Worm (Caenorhabditis elegans): ENCODE results near the gene ctsa-3.2.
A peak's percentile ranks its signal among the peaks of the same experiment; 100 is the strongest.

ce11 chrII:9892409-9892808 lies 17.4 kb downstream of the ctsa-3.2 start, which contains the start of gene C08H9.16:
- TF ChIP-seq unc-39 (tag; optimal IDR thresholded peaks at IDR 0.05): no peak
- no peak for TF ChIP-seq pha-4 (GFP tag; IDR thresholded peaks at IDR 0.05)
- TF ChIP-seq pha-4 (tag; optimal IDR thresholded peaks at IDR 0.05): peak; percentile 59
- TF ChIP-seq mxl-3 (GFP tag; optimal IDR thresholded peaks at IDR 0.05): no peak
- TF ChIP-seq F49E8.2 (tag; optimal IDR thresholded peaks at IDR 0.05; ENCODE audit: borderline replicate concordance): no peak
